Worm (Caenorhabditis elegans): ENCODE data around the gene irld-27.

DNA sequence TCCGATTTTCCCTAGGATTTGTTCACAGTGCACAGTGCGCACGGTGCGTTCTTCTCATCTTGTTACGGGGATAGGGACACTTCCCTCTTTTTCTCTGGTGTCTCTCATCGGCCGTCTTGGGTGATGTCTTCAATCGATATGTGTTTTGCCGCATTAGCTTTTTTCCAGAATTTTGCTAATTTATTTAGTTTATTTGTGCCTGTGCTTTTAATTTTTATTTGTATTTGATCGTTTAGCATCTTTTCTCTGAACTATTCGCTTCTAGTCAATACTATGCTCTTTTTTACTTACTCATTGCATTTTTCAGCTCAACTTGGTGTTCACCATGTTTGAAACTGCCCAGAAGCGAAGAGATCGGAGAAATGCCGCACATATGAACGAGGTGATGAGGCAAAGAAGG lies 8.1 kb downstream of the irld-27 start, which contains the start of gene F14D2.5:
- no peak for TF ChIP-seq klf-2 (GFP tag; conservative IDR thresholded peaks at IDR 0.05)
- TF ChIP-seq med-1 (GFP tag; optimal IDR thresholded peaks at IDR 0.05; ENCODE audit: insufficient read depth) = no peak
- TF ChIP-seq ref-1 (GFP tag; conservative IDR thresholded peaks at IDR 0.05) = no peak
- TF ChIP-seq ztf-29 (GFP tag; IDR thresholded peaks at IDR 0.05) = no peak
- TF ChIP-seq ztf-23 (GFP tag; IDR thresholded peaks at IDR 0.05) = no peak
